Fruit fly (Drosophila melanogaster): Measurements from ENCODE around the gene OXA1L.

OXA1L gene

DNA sequence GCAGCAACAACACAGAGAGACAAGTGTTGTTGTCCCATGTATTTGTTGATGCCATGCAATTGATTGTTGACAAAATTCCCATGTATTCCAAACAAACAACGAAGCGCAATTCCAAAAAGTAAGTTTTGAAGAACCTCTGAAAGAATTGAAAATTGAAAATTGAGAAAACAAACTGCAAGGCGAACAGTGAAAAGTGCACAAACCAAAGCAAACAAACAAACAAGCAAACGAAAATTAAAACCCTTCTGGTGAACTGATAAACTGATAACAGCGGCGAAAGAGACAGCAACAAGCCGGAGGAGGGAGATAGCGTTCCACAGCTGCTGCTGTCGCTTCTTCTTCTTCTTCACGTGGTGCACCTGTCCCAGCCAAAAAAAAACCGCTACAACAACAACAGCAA is 27.7 kb downstream of the OXA1L start (continued):
- no peak for TF ChIP-seq CG6175 (GFP tag; IDR thresholded peaks at IDR 0.05)
- no peak for TF ChIP-seq h (optimal IDR thresholded peaks at IDR 0.05)
- TF ChIP-seq CG14965 (GFP tag; optimal IDR thresholded peaks at IDR 0.05; ENCODE audit: borderline replicate concordance), result no peak
- no peak for TF ChIP-seq Rx (GFP tag; IDR thresholded peaks at IDR 0.05)
- no peak for TF ChIP-seq gcm2 (GFP tag; optimal IDR thresholded peaks at IDR 0.05)
- TF ChIP-seq NK7.1 (GFP tag; optimal IDR thresholded peaks at IDR 0.05), result no peak
- TF ChIP-seq kah (GFP tag; optimal IDR thresholded peaks at IDR 0.05), result no peak
- no peak for TF ChIP-seq CG14050 (GFP tag; IDR thresholded peaks at IDR 0.05)
- peak; percentile 43 for TF ChIP-seq bab2 (GFP tag; optimal IDR thresholded peaks at IDR 0.05)
- no peak for TF ChIP-seq CG13424 (tag; optimal IDR thresholded peaks at IDR 0.05)
- TF ChIP-seq CG10431 (GFP tag; optimal IDR thresholded peaks at IDR 0.05), result peak; percentile 97
- TF ChIP-seq CG17328 (GFP tag; IDR thresholded peaks at IDR 0.05), result no peak
- TF ChIP-seq Trl (optimal IDR thresholded peaks at IDR 0.05), result no peak
- TF ChIP-seq Trl (GFP tag; optimal IDR thresholded peaks at IDR 0.05), result no peak
- no peak for TF ChIP-seq wek (GFP tag; optimal IDR thresholded peaks at IDR 0.05)
- TF ChIP-seq row (GFP tag; IDR thresholded peaks at IDR 0.05), result no peak
- TF ChIP-seq CG8290 (GFP tag; optimal IDR thresholded peaks at IDR 0.05), result peak; percentile 3
- no peak for TF ChIP-seq CG8290 (tag; optimal IDR thresholded peaks at IDR 0.05)
- peak; percentile 45 for TF ChIP-seq CG17568 (GFP tag; optimal IDR thresholded peaks at IDR 0.05)
- TF ChIP-seq BtbVII (GFP tag; optimal IDR thresholded peaks at IDR 0.05), result no peak
- TF ChIP-seq lbe (GFP tag; optimal IDR thresholded peaks at IDR 0.05), result no peak
- no peak for TF ChIP-seq Spps (tag; optimal IDR thresholded peaks at IDR 0.05)
- TF ChIP-seq CG10366 (GFP tag; IDR thresholded peaks at IDR 0.05), result no peak
- TF ChIP-seq pfk (GFP tag; optimal IDR thresholded peaks at IDR 0.05), result no peak
- no peak for TF ChIP-seq CG14441 (GFP tag; IDR thresholded peaks at IDR 0.05)
- TF ChIP-seq fd64A (GFP tag; optimal IDR thresholded peaks at IDR 0.05), result peak; percentile 31
- TF ChIP-seq H15 (GFP tag; IDR thresholded peaks at IDR 0.05), result no peak
- TF ChIP-seq D19B (GFP tag; optimal IDR thresholded peaks at IDR 0.05), result no peak
- TF ChIP-seq Hmr (GFP tag; optimal IDR thresholded peaks at IDR 0.05), result no peak
- peak; percentile 45 for TF ChIP-seq Xrp1 (GFP tag; IDR thresholded peaks at IDR 0.05)
- no peak for TF ChIP-seq CG13123 (GFP tag; optimal IDR thresholded peaks at IDR 0.05)
- TF ChIP-seq Side (GFP tag; optimal IDR thresholded peaks at IDR 0.05), result no peak
- TF ChIP-seq CG18599 (GFP tag; optimal IDR thresholded peaks at IDR 0.05), result no peak
- peak; percentile 28 for TF ChIP-seq trem (tag; optimal IDR thresholded peaks at IDR 0.05)
- TF ChIP-seq bowl (GFP tag; IDR thresholded peaks at IDR 0.05), result no peak
- TF ChIP-seq CG32532 (GFP tag; IDR thresholded peaks at IDR 0.05), result no peak
- no peak for TF ChIP-seq pita (GFP tag; optimal IDR thresholded peaks at IDR 0.05)
- TF ChIP-seq exex (tag; optimal IDR thresholded peaks at IDR 0.05), result no peak
- no peak for TF ChIP-seq Bdp1 (GFP tag; optimal IDR thresholded peaks at IDR 0.05)
- no peak for TF ChIP-seq pnt (GFP tag; optimal IDR thresholded peaks at IDR 0.05)
- no peak for TF ChIP-seq schlank (tag; optimal IDR thresholded peaks at IDR 0.05)
- TF ChIP-seq CG8765 (GFP tag; IDR thresholded peaks at IDR 0.05), result no peak
- no peak for TF ChIP-seq CG13775 (GFP tag; optimal IDR thresholded peaks at IDR 0.05)
- TF ChIP-seq lmd (GFP tag; IDR thresholded peaks at IDR 0.05), result no peak
- TF ChIP-seq CG7987 (GFP tag; optimal IDR thresholded peaks at IDR 0.05), result peak; percentile 9
- TF ChIP-seq CG6689 (GFP tag; IDR thresholded peaks at IDR 0.05), result no peak
- no peak for TF ChIP-seq Nf-YC (tag; optimal IDR thresholded peaks at IDR 0.05)
- TF ChIP-seq fd96Cb (tag; optimal IDR thresholded peaks at IDR 0.05), result no peak
- no peak for TF ChIP-seq zfh2 (GFP tag; optimal IDR thresholded peaks at IDR 0.05)
- no peak for TF ChIP-seq bbx (GFP tag; IDR thresholded peaks at IDR 0.05; ENCODE audit: partially characterized antibody)
- TF ChIP-seq Drgx (GFP tag; IDR thresholded peaks at IDR 0.05), result no peak
- TF ChIP-seq Mad (GFP tag; optimal IDR thresholded peaks at IDR 0.05), result no peak
- no peak for TF ChIP-seq CG12942 (GFP tag; optimal IDR thresholded peaks at IDR 0.05)
- TF ChIP-seq Xbp1 (GFP tag; optimal IDR thresholded peaks at IDR 0.05), result no peak
